Worm (Caenorhabditis elegans) whole organism, young adult: ENCODE data around the gene srt-32.

Source experiments
- B0019.2 ChIP-seq: fragments of 200-800 bp; sonication (Bioruptor generic); conservative IDR thresholded peaks from 2 replicates; pipeline ENCODE4 v1.3.6; 2022; ENCODE audit warnings: missing genetic modification reagents, missing genetic modification characterization, missing compliant biosample characterization
- B0035.1 ChIP-seq: sonication (generic microtip); optimal IDR thresholded peaks from 2 replicates; lab custom pipeline; 2016; ENCODE audit warnings: missing genetic modification characterization, mild to moderate bottlenecking, missing compliant biosample characterization, missing genotype, missing genetic modification reagents
- B0261.1 ChIP-seq: sonication (generic microtip); optimal IDR thresholded peaks from 2 replicates; lab custom pipeline; 2016; ENCODE audit warnings: mild to moderate bottlenecking, missing genetic modification characterization, moderate library complexity, missing compliant biosample characterization
- D2030.7 ChIP-seq: fragments of 200-800 bp; sonication (Bioruptor generic); IDR thresholded peaks from 2 replicates; pipeline ENCODE4 v1.3.6; 2022; ENCODE audit warnings: missing genetic modification reagents, missing genetic modification characterization, missing compliant biosample characterization
- F23B12.7 ChIP-seq: sonication (generic microtip); optimal IDR thresholded peaks from 2 replicates; lab custom pipeline; 2017; ENCODE audit warnings: missing genetic modification characterization, mild to moderate bottlenecking, missing compliant biosample characterization, antibody characterized with exemption, moderate library complexity; ENCODE audit not compliant: insufficient read depth
- F33H1.4 ChIP-seq: fragments of 200-800 bp; sonication (Bioruptor generic); IDR thresholded peaks from 2 replicates; pipeline ENCODE4 v1.3.6; 2022; ENCODE audit warnings: missing genetic modification reagents, missing genetic modification characterization, missing compliant biosample characterization
- F39B2.1 ChIP-seq: fragments of 200-800 bp; sonication (Bioruptor generic); IDR thresholded peaks from 2 replicates; pipeline ENCODE4 v1.3.6; 2022; ENCODE audit warnings: missing genetic modification reagents, missing genetic modification characterization, missing compliant biosample characterization
- F55B11.4 ChIP-seq: sonication (generic microtip); optimal IDR thresholded peaks from 2 replicates; lab custom pipeline; 2016; ENCODE audit warnings: missing compliant biosample characterization, missing genetic modification characterization, borderline replicate concordance; ENCODE audit not compliant: insufficient read depth
- K11D2.4 ChIP-seq: fragments of 200-800 bp; sonication (Bioruptor generic); IDR thresholded peaks from 2 replicates; pipeline ENCODE4 v1.3.6; 2022; ENCODE audit warnings: missing genetic modification reagents, missing genetic modification characterization, missing compliant biosample characterization
- T07F8.4 ChIP-seq: sonication (generic microtip); optimal IDR thresholded peaks from 2 replicates; lab custom pipeline; 2016; ENCODE audit warnings: mild to moderate bottlenecking, missing genetic modification characterization, moderate library complexity, missing compliant biosample characterization
- Y67H2A.10 ChIP-seq: fragments of 200-800 bp; sonication (Bioruptor generic); conservative IDR thresholded peaks from 2 replicates; pipeline ENCODE4 v1.3.6; 2022; ENCODE audit warnings: missing genetic modification reagents, missing genetic modification characterization, missing compliant biosample characterization
- attf-5 ChIP-seq: fragments of 200-800 bp; sonication (Bioruptor generic); optimal IDR thresholded peaks from 2 replicates; lab custom pipeline; 2018; ENCODE audit warnings: mild to moderate bottlenecking, missing genetic modification characterization, missing compliant biosample characterization
- bed-1 ChIP-seq: fragments of 200-800 bp; sonication (Bioruptor generic); IDR thresholded peaks from 2 replicates; pipeline ENCODE4 v1.3.6; 2022; ENCODE audit warnings: missing genetic modification reagents, missing genetic modification characterization, missing compliant biosample characterization
- cebp-1 ChIP-seq, 2 experiments: fragments of 200-800 bp in 1 of 2; sonication (Bioruptor generic) in 1 of 2; sonication (generic microtip) in 1 of 2; IDR thresholded peaks in 1 of 2; optimal IDR thresholded peaks in 1 of 2; 2 replicates each; pipeline versions ENCODE4 v1.3.6 to Lab custom; 2017 to 2022; ENCODE audit warnings: missing compliant biosample characterization in 2 of 2, missing genetic modification characterization in 2 of 2, mild to moderate bottlenecking in 1 of 2, missing genetic modification reagents in 1 of 2, moderate library complexity in 1 of 2
- ceh-79 ChIP-seq: sonication (generic microtip); optimal IDR thresholded peaks from 2 replicates; lab custom pipeline; 2017; ENCODE audit warnings: mild to moderate bottlenecking, missing genetic modification characterization, missing compliant biosample characterization
- ceh-91 ChIP-seq: fragments of 200-800 bp; sonication (Bioruptor generic); IDR thresholded peaks from 2 replicates; pipeline ENCODE4 v1.3.6; 2022; ENCODE audit warnings: missing genetic modification reagents, missing genetic modification characterization, missing compliant biosample characterization
- dpff-1 ChIP-seq: sonication (generic microtip); optimal IDR thresholded peaks from 2 replicates; lab custom pipeline; 2017; ENCODE audit warnings: mild to moderate bottlenecking, missing genetic modification characterization, missing compliant biosample characterization
- efl-1 ChIP-seq: fragments of 150-350 bp; optimal IDR thresholded peaks from 2 replicates; lab custom pipeline; 2014; ENCODE audit warnings: missing biosample characterization, missing genetic modification reagents, missing genetic modification characterization
- lin-35 ChIP-seq, 3 experiments: fragments of 150-350 bp in 2 of 3; sonication (generic microtip) in 1 of 3; optimal IDR thresholded peaks; 2 replicates each; lab custom pipeline; 2014 to 2018; ENCODE audit warnings: missing biosample characterization in 3 of 3, missing genetic modification characterization in 3 of 3, missing genetic modification reagents in 3 of 3
- lsl-1 ChIP-seq: fragments of 200-800 bp; sonication (Bioruptor generic); optimal IDR thresholded peaks from 2 replicates; lab custom pipeline; 2018; ENCODE audit warnings: mild to moderate bottlenecking, missing genetic modification characterization, moderate library complexity, missing compliant biosample characterization
- madf-10 ChIP-seq: sonication (generic microtip); optimal IDR thresholded peaks from 2 replicates; lab custom pipeline; 2016; ENCODE audit warnings: mild to moderate bottlenecking, missing genetic modification characterization, missing compliant biosample characterization
- madf-6 ChIP-seq: fragments of 200-800 bp; sonication (Bioruptor generic); IDR thresholded peaks from 2 replicates; pipeline ENCODE4 v1.3.6; 2022; ENCODE audit warnings: missing genetic modification reagents, missing genetic modification characterization, missing compliant biosample characterization
- mcd-1 ChIP-seq: fragments of 200-800 bp; sonication (Bioruptor generic); IDR thresholded peaks from 2 replicates; pipeline ENCODE4 v1.3.6; 2022; ENCODE audit warnings: missing genetic modification reagents, missing genetic modification characterization, missing compliant biosample characterization
- nfya-2 ChIP-seq: fragments of 200-800 bp; sonication (Bioruptor generic); IDR thresholded peaks from 2 replicates; pipeline ENCODE4 v1.3.6; 2022; ENCODE audit warnings: missing genetic modification reagents, missing genetic modification characterization, missing compliant biosample characterization
- nhr-80 ChIP-seq: sonication (generic microtip); optimal IDR thresholded peaks from 2 replicates; lab custom pipeline; 2016; ENCODE audit warnings: missing genetic modification characterization, missing compliant biosample characterization
- nhr-90 ChIP-seq: sonication (generic microtip); optimal IDR thresholded peaks from 2 replicates; lab custom pipeline; 2016; ENCODE audit warnings: missing genotype, mild to moderate bottlenecking, missing genetic modification characterization, missing compliant biosample characterization
- rec-8 ChIP-seq, 2 experiments: sonication (generic microtip); optimal IDR thresholded peaks; 2 replicates each; lab custom pipeline; 2016; ENCODE audit warnings: mild to moderate bottlenecking in 2 of 2, missing genetic modification characterization in 2 of 2, missing genetic modification reagents in 2 of 2, missing genotype in 2 of 2, missing biosample characterization in 1 of 2, missing compliant biosample characterization in 1 of 2, moderate library complexity in 1 of 2
- sdz-38 ChIP-seq: sonication (generic microtip); optimal IDR thresholded peaks from 2 replicates; lab custom pipeline; 2016; ENCODE audit warnings: missing genotype, missing genetic modification characterization, missing compliant biosample characterization
- snpc-1.1 ChIP-seq: sonication (generic microtip); optimal IDR thresholded peaks from 2 replicates; lab custom pipeline; 2017; ENCODE audit warnings: missing genetic modification characterization, mild to moderate bottlenecking, missing compliant biosample characterization, antibody characterized with exemption, moderate library complexity, missing genotype, missing genetic modification reagents; ENCODE audit not compliant: insufficient read depth
- snpc-1.3 ChIP-seq: sonication (generic microtip); optimal IDR thresholded peaks from 2 replicates; lab custom pipeline; 2017; ENCODE audit warnings: missing genetic modification characterization, mild to moderate bottlenecking, missing compliant biosample characterization, antibody characterized with exemption, moderate library complexity, missing genotype, missing genetic modification reagents; ENCODE audit not compliant: insufficient read depth
- snpc-4 ChIP-seq, 5 experiments: fragments of 150-350 bp in 1 of 5; sonication (generic microtip) in 4 of 5; optimal IDR thresholded peaks; 2 replicates each; lab custom pipeline; 2014 to 2018; ENCODE audit warnings: missing genetic modification characterization in 5 of 5, missing biosample characterization in 3 of 5, antibody characterized with exemption in 2 of 5, mild to moderate bottlenecking in 2 of 5, missing compliant biosample characterization in 2 of 5, missing genotype in 2 of 5, moderate library complexity in 2 of 5, missing genetic modification reagents in 1 of 5
- unc-62 ChIP-seq: fragments of 150-350 bp; optimal IDR thresholded peaks from 2 replicates; lab custom pipeline; 2014; ENCODE audit warnings: missing biosample characterization, missing genetic modification reagents, missing genetic modification characterization
- zim-3 ChIP-seq: sonication (generic microtip); optimal IDR thresholded peaks from 2 replicates; lab custom pipeline; 2017; ENCODE audit warnings: mild to moderate bottlenecking, missing genetic modification characterization, moderate library complexity, missing compliant biosample characterization

The srt-32 gene

ce11 chrV:14595984-14596383 is 36.6 kb downstream of the srt-32 start:
- TF ChIP-seq nfya-2 (GFP tag; lab: Robert Waterston, UW) = no peak
- TF ChIP-seq nhr-80 (tag; lab: Kevin White, UChicago) = peak; percentile 5

- TF ChIP-seq F33H1.4 = peak; percentile 78
- TF ChIP-seq F23B12.7 (tag; lab: Kevin White, UChicago) = no peak
- no peak for TF ChIP-seq K11D2.4
- peak; percentile 74 for TF ChIP-seq lsl-1 (GFP tag; lab: Kevin White, UChicago)
- peak; percentile 12 for TF ChIP-seq efl-1 (GFP tag; lab: Kevin White, UChicago)
- no peak for TF ChIP-seq ceh-79 (tag; lab: Kevin White, UChicago)
- no peak for TF ChIP-seq B0019.2 (GFP tag; lab: Robert Waterston, UW)
- TF ChIP-seq madf-6 (GFP tag; lab: Robert Waterston, UW) = peak; percentile 43
- peak; percentile 52 for TF ChIP-seq nhr-80 (tag; lab: Kevin White, UChicago)
These were observed 37.7 kb downstream of the srt-32 start, which contains the start of gene pes-9 for ce11 chrV:14597005-14597680. pes-9 (minus strand) TSS chrV:14597034.

ce11 chrV:14597681-14598184 is 38.3 kb downstream of the srt-32 start, which contains the start of gene R11H6.2:
R11H6.2 (plus strand) TSS chrV:14598006.
- TF ChIP-seq bed-1 (GFP tag; lab: Robert Waterston, UW) (no peak), attf-5 (GFP tag; lab: Kevin White, UChicago) (peak; percentile 44), T07F8.4 (tag; lab: Kevin White, UChicago) (no peak), cebp-1 (GFP tag; IDR thresholded peaks at IDR 0.05; lab: Robert Waterston, UW) (no peak), cebp-1 (tag; optimal IDR thresholded peaks at IDR 0.05; lab: Kevin White, UChicago) (peak; percentile 19), dpff-1 (tag; lab: Kevin White, UChicago) (no peak), madf-10 (no peak), ceh-91 (no peak), unc-62 (GFP tag; lab: Kevin White, UChicago) (no peak), mcd-1 (peak; percentile 68)

ce11 chrV:14599972-14600371 is 40.6 kb downstream of the srt-32 start, which contains the start of gene glb-22:
glb-22 (plus strand) TSS chrV:14600272.
- no peak for TF ChIP-seq nhr-90 (tag; lab: Kevin White, UChicago)
- TF ChIP-seq Y67H2A.10 (GFP tag; lab: Robert Waterston, UW) = no peak
- no peak for TF ChIP-seq snpc-4 (GFP tag; optimal IDR thresholded peaks at IDR 0.05; lab: Kevin White, UChicago)
- TF ChIP-seq snpc-4 (tag; optimal IDR thresholded peaks at IDR 0.05; lab: Kevin White, UChicago) = no peak
- TF ChIP-seq F55B11.4 (tag; lab: Kevin White, UChicago) = no peak
- no peak for TF ChIP-seq dpff-1 (tag; lab: Kevin White, UChicago)
- no peak for TF ChIP-seq rec-8 (tag; optimal IDR thresholded peaks at IDR 0.05; lab: Kevin White, UChicago)
- no peak for TF ChIP-seq nhr-80 (tag; lab: Kevin White, UChicago)
- TF ChIP-seq snpc-1.1 (tag; lab: Kevin White, UChicago) = no peak
- no peak for TF ChIP-seq B0035.1
- TF ChIP-seq B0261.1 (tag; lab: Kevin White, UChicago) = no peak
- no peak for TF ChIP-seq F39B2.1
- TF ChIP-seq lin-35 (GFP tag; optimal IDR thresholded peaks at IDR 0.05; lab: Kevin White, UChicago) = no peak
- no peak for TF ChIP-seq snpc-1.3 (tag; lab: Kevin White, UChicago)
- TF ChIP-seq zim-3 (tag; lab: Kevin White, UChicago) = no peak
- no peak for TF ChIP-seq D2030.7 (GFP tag; lab: Robert Waterston, UW)
- no peak for TF ChIP-seq sdz-38 (tag; lab: Kevin White, UChicago)
